Worm (Caenorhabditis elegans) whole organism, L4 larva: Measurements from ENCODE around the gene rde-8.

Experiments
- hlh-30 ChIP-seq: sonication (generic microtip); optimal IDR thresholded peaks from 2 replicates; lab custom pipeline; 2017; ENCODE audit warnings: antibody characterized with exemption, mild to moderate bottlenecking, missing genetic modification characterization, missing compliant biosample characterization; ENCODE audit not compliant: insufficient read depth
- mes-2 ChIP-seq: sonication (generic microtip); optimal IDR thresholded peaks from 2 replicates; lab custom pipeline; 2016; ENCODE audit warnings: missing genotype, mild to moderate bottlenecking, missing genetic modification characterization, missing compliant biosample characterization; ENCODE audit not compliant: poor library complexity, severe bottlenecking
- nhr-10 ChIP-seq: fragments of 150-350 bp; optimal IDR thresholded peaks from 2 replicates; lab custom pipeline; 2014; ENCODE audit warnings: missing biosample characterization, missing genetic modification characterization
- nhr-11 ChIP-seq: fragments of 150-350 bp; optimal IDR thresholded peaks from 2 replicates; lab custom pipeline; 2014; ENCODE audit warnings: missing biosample characterization, missing genetic modification characterization
- rbr-2 ChIP-seq: sonication (generic microtip); optimal IDR thresholded peaks from 2 replicates; lab custom pipeline; 2016; ENCODE audit warnings: missing genotype, missing genetic modification characterization, missing compliant biosample characterization
- snpc-4 ChIP-seq: fragments of 150-350 bp; optimal IDR thresholded peaks from 2 replicates; lab custom pipeline; 2014; ENCODE audit warnings: missing biosample characterization, missing genetic modification characterization

DNA sequence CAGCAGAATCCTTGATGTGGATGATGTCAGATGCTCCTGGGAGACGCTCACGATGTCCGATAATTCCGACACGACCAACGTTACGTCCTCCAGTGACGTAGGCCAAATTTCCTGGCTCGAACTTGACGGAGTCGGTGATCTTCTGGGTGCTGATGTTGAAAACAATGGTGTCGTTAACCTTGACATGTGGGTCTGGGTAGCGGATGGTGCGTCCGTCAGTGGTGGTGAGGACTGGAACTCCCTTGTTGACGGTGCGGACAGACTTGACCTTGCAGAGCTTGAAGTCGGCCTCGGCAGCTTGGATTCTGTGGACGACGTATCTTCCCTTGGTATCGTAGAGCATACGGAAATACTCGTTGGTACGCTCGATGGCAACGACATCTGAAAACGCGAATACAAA is 19.1 kb downstream of the rde-8 start:
- TF ChIP-seq mes-2 (tag; lab: Kevin White, UChicago) = no peak
- TF ChIP-seq snpc-4 (tag; lab: Kevin White, UChicago) = no peak
- no peak for TF ChIP-seq nhr-11
- TF ChIP-seq hlh-30 (tag; lab: Kevin White, UChicago) = no peak
- no peak for TF ChIP-seq nhr-10 (tag; lab: Kevin White, UChicago)
- no peak for TF ChIP-seq rbr-2
